Fruit fly (Drosophila melanogaster) whole organism, embryonic: ENCODE results near the gene SMC6.

Experiments used
- Asciz ChIP-seq: fragments of 200-800 bp; sonication (Bioruptor generic); optimal IDR thresholded peaks from 2 replicates; lab custom pipeline; 2017; ENCODE audit warnings: missing biosample characterization, mild to moderate bottlenecking, missing genetic modification characterization, missing genetic modification reagents
- Bdp1 ChIP-seq: fragments of 200-800 bp; sonication (Bioruptor generic); optimal IDR thresholded peaks from 3 replicates; lab custom pipeline; 2016; ENCODE audit warnings: missing biosample characterization, missing genetic modification characterization
- CG11560 ChIP-seq: fragments of 200-800 bp; sonication (Bioruptor generic); IDR thresholded peaks from 3 replicates; pipeline ENCODE4 v1.3.6; 2022; ENCODE audit warnings: missing biosample characterization, missing genetic modification characterization
- CG11723 ChIP-seq: fragments of 200-800 bp; sonication (Bioruptor generic); optimal IDR thresholded peaks from 2 replicates; lab custom pipeline; 2017; ENCODE audit warnings: missing biosample characterization, mild to moderate bottlenecking, missing genetic modification characterization
- CG13624 ChIP-seq: fragments of 200-800 bp; sonication (Bioruptor generic); optimal IDR thresholded peaks from 2 replicates; lab custom pipeline; 2016; ENCODE audit warnings: missing biosample characterization, missing genetic modification characterization
- CG14014 ChIP-seq: fragments of 200-800 bp; sonication (Bioruptor generic); IDR thresholded peaks from 2 replicates; pipeline ENCODE4 v1.3.6; 2022; ENCODE audit warnings: missing biosample characterization, missing genetic modification characterization
- CG14667 ChIP-seq: fragments of 200-800 bp; sonication (Bioruptor generic); IDR thresholded peaks from 2 replicates; pipeline ENCODE4 v1.3.6; 2022; ENCODE audit warnings: missing biosample characterization, missing genetic modification characterization
- CG17359 ChIP-seq: fragments of 200-800 bp; sonication (Bioruptor generic); optimal IDR thresholded peaks from 3 replicates; lab custom pipeline; 2018; ENCODE audit warnings: missing biosample characterization, mild to moderate bottlenecking, missing genetic modification characterization, moderate library complexity
- CG17385 ChIP-seq: fragments of 200-800 bp; sonication (Bioruptor generic); optimal IDR thresholded peaks from 3 replicates; lab custom pipeline; 2018; ENCODE audit warnings: missing biosample characterization, mild to moderate bottlenecking, missing genetic modification characterization
- CG1792 ChIP-seq: fragments of 200-800 bp; sonication (Bioruptor generic); optimal IDR thresholded peaks from 2 replicates; lab custom pipeline; 2016; ENCODE audit warnings: missing biosample characterization, missing genetic modification characterization
- CG4282 ChIP-seq: fragments of 200-800 bp; sonication (Bioruptor generic); optimal IDR thresholded peaks from 2 replicates; lab custom pipeline; 2016; ENCODE audit warnings: missing biosample characterization, missing genetic modification characterization
- CG4360 ChIP-seq: fragments of 200-800 bp; sonication (Bioruptor generic); IDR thresholded peaks from 2 replicates; pipeline ENCODE4 v1.3.6; 2022; ENCODE audit warnings: missing biosample characterization, missing genetic modification characterization
- CG4820 ChIP-seq: fragments of 200-800 bp; sonication (Bioruptor generic); optimal IDR thresholded peaks from 3 replicates; lab custom pipeline; 2016; ENCODE audit warnings: missing biosample characterization, missing genetic modification characterization
- CG7372 ChIP-seq: fragments of 200-800 bp; sonication (Bioruptor generic); IDR thresholded peaks from 2 replicates; pipeline ENCODE4 v1.3.6; 2022; ENCODE audit warnings: missing biosample characterization, missing genetic modification characterization
- CG9215 ChIP-seq: fragments of 200-800 bp; sonication (Bioruptor generic); IDR thresholded peaks from 2 replicates; pipeline ENCODE4 v1.3.6; 2022; ENCODE audit warnings: missing biosample characterization, missing genetic modification characterization
- Dfd ChIP-seq, 2 experiments: fragments of >200 bp; optimal IDR thresholded peaks; 2 replicates each; lab custom pipeline; 2017; ENCODE audit warnings: missing biosample characterization in 2 of 2, missing genetic modification characterization in 2 of 2
- ERR ChIP-seq: fragments of 200-800 bp; sonication (Bioruptor generic); optimal IDR thresholded peaks from 2 replicates; lab custom pipeline; 2016; ENCODE audit warnings: missing biosample characterization, missing genetic modification characterization
- Fer2 ChIP-seq: fragments of 200-800 bp; sonication (Bioruptor generic); optimal IDR thresholded peaks from 2 replicates; lab custom pipeline; 2018; ENCODE audit warnings: missing biosample characterization, mild to moderate bottlenecking, missing genetic modification characterization, moderate library complexity
- Hsf ChIP-seq: fragments of 200-800 bp; sonication (Bioruptor generic); optimal IDR thresholded peaks from 3 replicates; lab custom pipeline; 2016; ENCODE audit warnings: missing biosample characterization, missing genetic modification characterization
- Neu2 ChIP-seq: fragments of 200-800 bp; sonication (Bioruptor generic); optimal IDR thresholded peaks from 3 replicates; lab custom pipeline; 2016; ENCODE audit warnings: missing biosample characterization, missing genetic modification characterization, borderline replicate concordance
- Rfx ChIP-seq: fragments of 200-800 bp; sonication (Bioruptor generic); IDR thresholded peaks from 2 replicates; pipeline ENCODE4 v1.3.6; 2022; ENCODE audit warnings: missing biosample characterization, missing genetic modification characterization
- Stat92E ChIP-seq, 3 experiments: fragments of >200 bp in 2 of 3; fragments of 200-800 bp in 1 of 3; sonication (Bioruptor generic) in 1 of 3; optimal IDR thresholded peaks; 2 replicates each; lab custom pipeline; 2017 to 2019; ENCODE audit warnings: missing biosample characterization in 3 of 3, missing genetic modification characterization in 3 of 3, mild to moderate bottlenecking in 1 of 3, moderate library complexity in 1 of 3
- Trl ChIP-seq, 3 experiments: fragments of >200 bp in 2 of 3; fragments of 200-800 bp in 1 of 3; sonication (Bioruptor generic) in 1 of 3; optimal IDR thresholded peaks; 2 replicates in 1 of 3; 3 replicates in 2 of 3; lab custom pipeline; 2016 to 2017; ENCODE audit warnings: missing biosample characterization in 1 of 3, missing genetic modification characterization in 1 of 3
- ab ChIP-seq: fragments of 200-800 bp; sonication (Bioruptor generic); optimal IDR thresholded peaks from 2 replicates; lab custom pipeline; 2016; ENCODE audit warnings: missing biosample characterization, missing genetic modification characterization
- cg ChIP-seq: fragments of 200-800 bp; sonication (Bioruptor generic); optimal IDR thresholded peaks from 3 replicates; lab custom pipeline; 2019; ENCODE audit warnings: missing biosample characterization, mild to moderate bottlenecking, missing genetic modification characterization, moderate library complexity
- dimm ChIP-seq: fragments of 200-800 bp; sonication (Bioruptor generic); IDR thresholded peaks from 2 replicates; pipeline ENCODE4 v1.3.6; 2022; ENCODE audit warnings: missing biosample characterization, missing genetic modification characterization
- dm ChIP-seq: fragments of 200-800 bp; sonication (Bioruptor generic); optimal IDR thresholded peaks from 3 replicates; lab custom pipeline; 2016; ENCODE audit warnings: missing biosample characterization, missing genetic modification characterization
- gro ChIP-seq: fragments of 200-800 bp; sonication (Bioruptor generic); optimal IDR thresholded peaks from 2 replicates; lab custom pipeline; 2016; ENCODE audit warnings: missing biosample characterization, missing genetic modification characterization
- ham ChIP-seq: fragments of 200-800 bp; sonication (Bioruptor generic); IDR thresholded peaks from 2 replicates; pipeline ENCODE4 v1.3.6; 2022; ENCODE audit warnings: missing biosample characterization, missing genetic modification characterization
- jumu ChIP-seq: fragments of 200-800 bp; sonication (Bioruptor generic); optimal IDR thresholded peaks from 3 replicates; lab custom pipeline; 2016; ENCODE audit warnings: missing biosample characterization, missing genetic modification characterization
- nom ChIP-seq: fragments of 200-800 bp; sonication (Bioruptor generic); optimal IDR thresholded peaks from 2 replicates; lab custom pipeline; 2017; ENCODE audit warnings: missing biosample characterization, missing genetic modification characterization, mild to moderate bottlenecking, moderate library complexity, missing genetic modification reagents
- org-1 ChIP-seq: fragments of 200-800 bp; sonication (Bioruptor generic); optimal IDR thresholded peaks from 2 replicates; lab custom pipeline; 2017; ENCODE audit warnings: missing biosample characterization, missing genetic modification characterization
- pan ChIP-seq, 4 experiments: fragments of >200 bp in 3 of 4; fragments of 200-800 bp in 1 of 4; sonication (Bioruptor generic) in 1 of 4; optimal IDR thresholded peaks in 3 of 4; IDR thresholded peaks in 1 of 4; 2 replicates each; pipeline versions ENCODE4 v1.3.6 to Lab custom; 2017 to 2022; ENCODE audit warnings: missing biosample characterization in 2 of 4, missing genetic modification characterization in 2 of 4, mixed read lengths in 1 of 4
- pb ChIP-seq: fragments of 200-800 bp; sonication (Bioruptor generic); optimal IDR thresholded peaks from 3 replicates; lab custom pipeline; 2016; ENCODE audit warnings: missing biosample characterization, missing genetic modification characterization
- prd ChIP-seq, 3 experiments: fragments of >200 bp in 2 of 3; fragments of 200-800 bp in 1 of 3; sonication (Bioruptor generic) in 1 of 3; optimal IDR thresholded peaks in 2 of 3; IDR thresholded peaks in 1 of 3; 2 replicates in 2 of 3; 3 replicates in 1 of 3; pipeline versions ENCODE4 v1.3.6 to Lab custom; 2017 to 2022; ENCODE audit warnings: missing biosample characterization in 1 of 3, missing genetic modification characterization in 1 of 3
- repo ChIP-seq: fragments of 200-800 bp; sonication (Bioruptor generic); optimal IDR thresholded peaks from 2 replicates; lab custom pipeline; 2016; ENCODE audit warnings: missing biosample characterization, missing genetic modification characterization
- seq ChIP-seq: fragments of 200-800 bp; sonication (Bioruptor generic); IDR thresholded peaks from 2 replicates; pipeline ENCODE4 v1.3.6; 2022; ENCODE audit warnings: missing biosample characterization, missing genetic modification characterization
- sna ChIP-seq: fragments of 200-800 bp; sonication (Bioruptor generic); IDR thresholded peaks from 2 replicates; pipeline ENCODE4 v1.3.6; 2022; ENCODE audit warnings: missing biosample characterization, missing genetic modification characterization; ENCODE audit not compliant: partially characterized antibody
- wor ChIP-seq: fragments of 200-800 bp; sonication (Bioruptor generic); IDR thresholded peaks from 2 replicates; pipeline ENCODE4 v1.3.6; 2022; ENCODE audit warnings: missing biosample characterization, missing genetic modification characterization

Gene SMC6

DNA sequence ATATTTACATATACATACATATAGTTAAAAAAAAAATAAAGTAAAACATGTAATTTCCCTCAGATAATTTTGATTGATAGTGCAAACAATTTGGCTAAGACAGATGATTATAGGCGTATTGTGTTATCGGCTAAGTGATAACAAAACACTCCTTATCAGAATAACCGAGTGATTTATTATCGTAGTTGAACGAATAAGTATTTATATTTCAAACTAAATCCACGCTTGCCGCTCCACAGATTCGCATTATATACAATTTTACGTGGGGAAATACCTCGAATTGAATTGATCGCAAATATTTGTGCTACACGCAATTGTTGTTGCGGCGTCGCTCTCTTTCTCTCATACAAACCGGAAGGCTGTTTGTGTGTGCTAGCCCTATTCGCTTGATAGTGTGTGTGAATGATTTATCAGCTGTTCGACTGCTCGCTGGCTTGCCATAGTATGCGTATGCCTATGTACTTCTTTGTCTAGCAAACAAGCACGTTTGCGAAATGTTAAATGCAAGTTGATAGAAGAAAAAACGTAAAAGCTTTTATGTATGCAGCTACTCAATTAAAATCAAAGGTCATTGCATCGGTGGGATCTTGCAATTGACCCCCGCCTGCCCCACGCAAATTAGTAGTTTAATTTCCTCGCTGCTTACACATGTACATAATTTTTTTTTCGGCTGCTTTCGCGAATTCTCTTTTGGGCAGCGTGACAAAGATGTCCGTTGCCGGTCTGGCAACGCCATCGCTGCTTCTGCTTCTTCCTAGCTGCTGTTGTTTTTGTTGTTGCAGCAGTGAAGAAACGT, 40.3 kb upstream of the SMC6 start (continued):
- TF ChIP-seq nom (GFP tag; lab: Kevin White, UChicago) = peak; percentile 0
- TF ChIP-seq CG1792 (GFP tag; lab: Kevin White, UChicago) = no peak
- TF ChIP-seq ham = no peak
- no peak for TF ChIP-seq CG17359
- TF ChIP-seq CG17385 (GFP tag; lab: Kevin White, UChicago) = peak; percentile 94
- 0 out of 2 replicates have a peak, but pooled peaks have one; percentile 18 for TF ChIP-seq sna (GFP tag; lab: Robert Waterston, UW)
- TF ChIP-seq Rfx (GFP tag; lab: Robert Waterston, UW) = no peak
- TF ChIP-seq dm = peak; percentile 67
- TF ChIP-seq Fer2 (tag; lab: Kevin White, UChicago) = no peak
- TF ChIP-seq CG14014 (GFP tag; lab: Robert Waterston, UW) = no peak
- no peak for TF ChIP-seq dimm (GFP tag; lab: Robert Waterston, UW)
- no peak for TF ChIP-seq org-1 (GFP tag; lab: Kevin White, UChicago)
- TF ChIP-seq CG11560 = no peak
- TF ChIP-seq Hsf (GFP tag; lab: Kevin White, UChicago) = peak; percentile 5
- no peak for TF ChIP-seq CG4282
- TF ChIP-seq wor (GFP tag; lab: Robert Waterston, UW) = no peak
- peak; percentile 78 for TF ChIP-seq cg
- peak in 1 of 2 experiments; percentile 26 for TF ChIP-seq Trl (optimal IDR thresholded peaks at IDR 0.05; lab: Kevin White, UChicago)
- no peak for TF ChIP-seq Trl (GFP tag; optimal IDR thresholded peaks at IDR 0.05; lab: Kevin White, UChicago)
- TF ChIP-seq CG7372 (GFP tag; lab: Robert Waterston, UW) = no peak

DNA sequence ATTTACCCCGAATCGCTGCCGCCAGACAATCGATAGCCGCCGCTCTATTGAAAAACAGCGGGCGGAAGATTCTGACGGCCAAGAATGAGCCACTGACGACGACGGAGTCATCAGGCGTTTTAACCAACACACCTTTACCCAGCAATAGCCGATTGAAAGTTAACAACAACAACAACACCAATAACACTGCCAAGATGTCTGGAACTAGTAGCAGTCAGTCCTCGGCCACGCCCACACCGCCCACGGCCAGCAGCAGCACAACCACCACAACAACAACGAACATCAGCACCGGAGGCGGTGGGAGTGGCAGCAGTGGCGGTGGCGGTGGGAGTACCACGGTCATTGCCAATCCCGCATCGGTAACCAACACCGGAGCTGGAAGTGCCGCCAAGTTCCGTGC, 38.7 kb upstream of the SMC6 start:
- TF ChIP-seq repo (GFP tag; lab: Kevin White, UChicago) (no peak), gro (no peak), CG14667 (GFP tag; lab: Robert Waterston, UW) (no peak), Bdp1 (no peak), CG9215 (GFP tag; lab: Robert Waterston, UW) (no peak), ab (no peak), Stat92E (GFP tag; optimal IDR thresholded peaks at IDR 0.05; lab: Kevin White, UChicago) (no peak), jumu (GFP tag; lab: Kevin White, UChicago) (no peak), CG4360 (peak; percentile 49), CG13624 (GFP tag; lab: Kevin White, UChicago) (no peak), pb (no peak), CG11723 (GFP tag; lab: Kevin White, UChicago) (no peak), prd (optimal IDR thresholded peaks at IDR 0.05; lab: Kevin White, UChicago) (no peak), prd (GFP tag; IDR thresholded peaks at IDR 0.05; lab: Robert Waterston, UW) (0 out of 3 replicates have a peak, but pooled peaks have one; percentile 3), pan (optimal IDR thresholded peaks at IDR 0.05; lab: Kevin White, UChicago) (no peak), pan (GFP tag; optimal IDR thresholded peaks at IDR 0.05 in 1 of 2, IDR thresholded peaks at IDR 0.05 in 1 of 2) (no peak), Neu2 (GFP tag; lab: Kevin White, UChicago) (no peak), seq (GFP tag; lab: Robert Waterston, UW) (no peak), Dfd (GFP tag; optimal IDR thresholded peaks at IDR 0.05; lab: Kevin White, UChicago) (peak in 1 of 2 experiments; percentile 57), Asciz (GFP tag; lab: Kevin White, UChicago) (no peak), CG4820 (GFP tag; lab: Kevin White, UChicago) (no peak), ERR (GFP tag; lab: Kevin White, UChicago) (no peak)
